Worm (Caenorhabditis elegans) whole organism, late embryonic: ENCODE measurements around the gene mel-32.

Source experiments
- C08G9.2 ChIP-seq: sonication (generic microtip); optimal IDR thresholded peaks from 2 replicates; lab custom pipeline; 2016; ENCODE audit warnings: mild to moderate bottlenecking, missing genetic modification characterization, moderate library complexity, missing compliant biosample characterization
- F13H6.1 ChIP-seq: sonication (generic microtip); optimal IDR thresholded peaks from 2 replicates; lab custom pipeline; 2016; ENCODE audit warnings: missing genetic modification characterization, missing compliant biosample characterization
- K02D7.2 ChIP-seq: sonication (generic microtip); optimal IDR thresholded peaks from 2 replicates; lab custom pipeline; 2017; ENCODE audit warnings: mild to moderate bottlenecking, missing genetic modification characterization, missing compliant biosample characterization
- K09A11.1 ChIP-seq: sonication (generic microtip); optimal IDR thresholded peaks from 2 replicates; lab custom pipeline; 2017; ENCODE audit warnings: antibody characterized with exemption, mild to moderate bottlenecking, missing genetic modification characterization, missing compliant biosample characterization; ENCODE audit not compliant: insufficient read depth
- Y22D7AL.16 ChIP-seq: sonication (generic microtip); optimal IDR thresholded peaks from 2 replicates; lab custom pipeline; 2016; ENCODE audit warnings: missing genetic modification characterization, missing compliant biosample characterization
- ahr-1 ChIP-seq: sonication (generic microtip); optimal IDR thresholded peaks from 2 replicates; lab custom pipeline; 2016; ENCODE audit warnings: missing genetic modification characterization, missing compliant biosample characterization
- ceh-18 ChIP-seq: sonication (generic microtip); optimal IDR thresholded peaks from 2 replicates; lab custom pipeline; 2016; ENCODE audit warnings: missing genetic modification characterization, missing compliant biosample characterization
- ceh-19 ChIP-seq: fragments of 200-800 bp; sonication (Bioruptor generic); optimal IDR thresholded peaks from 2 replicates; lab custom pipeline; 2018; ENCODE audit warnings: mild to moderate bottlenecking, missing genetic modification characterization, missing compliant biosample characterization
- ceh-22 ChIP-seq: sonication (generic microtip); optimal IDR thresholded peaks from 2 replicates; lab custom pipeline; 2017; ENCODE audit warnings: missing biosample characterization, missing genetic modification characterization
- ceh-24 ChIP-seq: sonication (generic microtip); optimal IDR thresholded peaks from 2 replicates; lab custom pipeline; 2016; ENCODE audit warnings: mild to moderate bottlenecking, missing genetic modification characterization, missing compliant biosample characterization
- ceh-31 ChIP-seq: sonication (generic microtip); optimal IDR thresholded peaks from 2 replicates; lab custom pipeline; 2016; ENCODE audit warnings: missing genetic modification characterization, missing compliant biosample characterization
- ceh-34 ChIP-seq: sonication (generic microtip); optimal IDR thresholded peaks from 2 replicates; lab custom pipeline; 2016; ENCODE audit warnings: mild to moderate bottlenecking, missing genetic modification characterization, missing compliant biosample characterization
- ceh-48 ChIP-seq: sonication (generic microtip); optimal IDR thresholded peaks from 2 replicates; lab custom pipeline; 2016; ENCODE audit warnings: missing genetic modification characterization, inconsistent platforms, missing compliant biosample characterization
- dmd-4 ChIP-seq: sonication (generic microtip); optimal IDR thresholded peaks from 2 replicates; lab custom pipeline; 2016; ENCODE audit warnings: borderline replicate concordance, missing genetic modification characterization, missing compliant biosample characterization
- dve-1 ChIP-seq: sonication (generic microtip); optimal IDR thresholded peaks from 2 replicates; lab custom pipeline; 2017; ENCODE audit warnings: antibody characterized with exemption, mild to moderate bottlenecking, missing genetic modification characterization, missing compliant biosample characterization
- elt-2 ChIP-seq: sonication (generic microtip); optimal IDR thresholded peaks from 2 replicates; lab custom pipeline; 2016; ENCODE audit warnings: missing genetic modification reagents, missing genetic modification characterization, missing compliant biosample characterization
- fax-1 ChIP-seq: sonication (generic microtip); optimal IDR thresholded peaks from 2 replicates; lab custom pipeline; 2016; ENCODE audit warnings: missing genotype, missing genetic modification characterization, missing compliant biosample characterization
- hlh-13 ChIP-seq: fragments of 200-800 bp; sonication (Bioruptor generic); optimal IDR thresholded peaks from 2 replicates; lab custom pipeline; 2018; ENCODE audit warnings: mild to moderate bottlenecking, missing genetic modification characterization, missing compliant biosample characterization
- hlh-30 ChIP-seq: sonication (generic microtip); optimal IDR thresholded peaks from 2 replicates; lab custom pipeline; 2017; ENCODE audit warnings: antibody characterized with exemption, missing genetic modification characterization, missing compliant biosample characterization; ENCODE audit not compliant: insufficient read depth
- hlh-8 ChIP-seq: sonication (generic microtip); optimal IDR thresholded peaks from 2 replicates; lab custom pipeline; 2016; ENCODE audit warnings: missing genotype, missing genetic modification characterization, missing compliant biosample characterization
- lim-6 ChIP-seq: sonication (generic microtip); optimal IDR thresholded peaks from 2 replicates; lab custom pipeline; 2016; ENCODE audit warnings: missing genetic modification characterization, missing compliant biosample characterization
- lin-11 ChIP-seq: fragments of 200-800 bp; sonication (Bioruptor generic); optimal IDR thresholded peaks from 2 replicates; lab custom pipeline; 2018; ENCODE audit warnings: mild to moderate bottlenecking, missing genetic modification characterization, missing compliant biosample characterization
- madf-2 ChIP-seq: sonication (generic microtip); optimal IDR thresholded peaks from 2 replicates; lab custom pipeline; 2017; ENCODE audit warnings: missing genetic modification characterization, missing compliant biosample characterization
- nfya-1 ChIP-seq: sonication (generic microtip); optimal IDR thresholded peaks from 2 replicates; lab custom pipeline; 2017; ENCODE audit warnings: missing genetic modification characterization, mild to moderate bottlenecking, missing compliant biosample characterization, antibody characterized with exemption, moderate library complexity
- nhr-11 ChIP-seq: fragments of 150-350 bp; optimal IDR thresholded peaks from 2 replicates; lab custom pipeline; 2014; ENCODE audit warnings: missing biosample characterization, missing genetic modification characterization
- npax-4 ChIP-seq: sonication (generic microtip); optimal IDR thresholded peaks from 2 replicates; lab custom pipeline; 2016; ENCODE audit warnings: missing genetic modification characterization, missing compliant biosample characterization
- odd-2 ChIP-seq: sonication (generic microtip); optimal IDR thresholded peaks from 2 replicates; lab custom pipeline; 2017; ENCODE audit warnings: antibody characterized with exemption, mild to moderate bottlenecking, missing genetic modification characterization, missing compliant biosample characterization
- pat-9 ChIP-seq: fragments of 200-800 bp; sonication (Bioruptor generic); optimal IDR thresholded peaks from 2 replicates; lab custom pipeline; 2018; ENCODE audit warnings: mild to moderate bottlenecking, missing genetic modification characterization, moderate library complexity, missing compliant biosample characterization
- pqm-1 ChIP-seq: sonication (generic microtip); optimal IDR thresholded peaks from 2 replicates; lab custom pipeline; 2016; ENCODE audit warnings: missing genetic modification characterization, missing compliant biosample characterization
- pros-1 ChIP-seq: fragments of 150-350 bp; optimal IDR thresholded peaks from 2 replicates; lab custom pipeline; 2014; ENCODE audit warnings: missing biosample characterization, missing genetic modification reagents, missing genetic modification characterization
- ref-2 ChIP-seq: sonication (generic microtip); optimal IDR thresholded peaks from 2 replicates; lab custom pipeline; 2016; ENCODE audit warnings: missing genetic modification characterization, missing compliant biosample characterization
- sox-2 ChIP-seq: fragments of 200-800 bp; sonication (Bioruptor generic); IDR thresholded peaks from 2 replicates; pipeline ENCODE4 v1.3.6; 2022; ENCODE audit warnings: missing genetic modification reagents, missing genetic modification characterization, missing compliant biosample characterization
- sox-4 ChIP-seq: sonication (generic microtip); optimal IDR thresholded peaks from 2 replicates; lab custom pipeline; 2017; ENCODE audit warnings: mild to moderate bottlenecking, missing genetic modification characterization, inconsistent platforms, missing compliant biosample characterization
- syd-9 ChIP-seq: sonication (generic microtip); optimal IDR thresholded peaks from 2 replicates; lab custom pipeline; 2016; ENCODE audit warnings: mild to moderate bottlenecking, missing genetic modification characterization, moderate library complexity, missing compliant biosample characterization
- tbx-2 ChIP-seq: sonication (generic microtip); optimal IDR thresholded peaks from 2 replicates; lab custom pipeline; 2016; ENCODE audit warnings: missing genetic modification characterization, missing compliant biosample characterization
- unc-55 ChIP-seq: sonication (generic microtip); optimal IDR thresholded peaks from 2 replicates; lab custom pipeline; 2017; ENCODE audit warnings: missing biosample characterization, missing genetic modification reagents, missing genetic modification characterization
- unc-86 ChIP-seq: sonication (generic microtip); optimal IDR thresholded peaks from 2 replicates; lab custom pipeline; 2016; ENCODE audit warnings: missing genetic modification characterization, missing compliant biosample characterization
- ztf-16 ChIP-seq: sonication (generic microtip); optimal IDR thresholded peaks from 2 replicates; lab custom pipeline; 2017; ENCODE audit warnings: missing genetic modification characterization, missing compliant biosample characterization

mel-32 gene

DNA sequence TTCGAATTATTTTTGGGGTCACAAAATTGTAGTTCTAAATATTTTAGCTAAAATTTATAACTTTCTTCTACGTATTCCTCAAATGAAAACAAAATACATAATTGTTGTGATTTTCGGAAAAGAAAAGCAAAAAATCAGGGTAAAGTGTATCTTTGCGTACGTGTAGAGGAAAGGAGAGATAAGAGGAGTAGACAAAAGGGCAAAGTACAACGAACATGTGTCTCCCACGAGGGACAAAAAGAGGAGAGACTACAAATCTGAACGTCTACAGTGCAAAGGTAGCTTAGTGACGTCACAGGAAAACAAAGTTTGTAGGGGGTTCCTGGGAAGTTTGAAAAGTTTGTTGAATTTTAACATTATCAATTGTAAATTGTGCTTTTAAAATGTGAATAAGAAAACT lies 4.7 kb upstream of the mel-32 start:
- no peak for TF ChIP-seq pat-9 (tag; lab: Kevin White, UChicago)
- peak; percentile 39 for TF ChIP-seq elt-2 (tag; lab: Kevin White, UChicago)
- peak; percentile 18 for TF ChIP-seq hlh-30
- TF ChIP-seq ceh-48 = no peak

ce11 chrIII:6446807-6447206 lies 4.0 kb upstream of the mel-32 start, which contains the start of gene let-721:
TSS of gene let-721 (minus strand) at chrIII:6446907.
- TF ChIP-seq odd-2 (tag; lab: Kevin White, UChicago) (no peak), ceh-48 (no peak), hlh-8 (no peak), hlh-13 (GFP tag; lab: Kevin White, UChicago) (no peak), pat-9 (tag; lab: Kevin White, UChicago) (no peak), elt-2 (tag; lab: Kevin White, UChicago) (no peak), tbx-2 (tag; lab: Kevin White, UChicago) (no peak), unc-86 (no peak), nfya-1 (no peak), syd-9 (tag; lab: Kevin White, UChicago) (no peak), ceh-18 (tag; lab: Kevin White, UChicago) (no peak), lin-11 (no peak), dve-1 (tag; lab: Kevin White, UChicago) (no peak), K02D7.2 (tag; lab: Kevin White, UChicago) (no peak), C08G9.2 (tag; lab: Kevin White, UChicago) (no peak), npax-4 (no peak), sox-4 (no peak), ceh-31 (tag; lab: Kevin White, UChicago) (no peak), nhr-11 (no peak), pqm-1 (tag; lab: Kevin White, UChicago) (no peak)

DNA sequence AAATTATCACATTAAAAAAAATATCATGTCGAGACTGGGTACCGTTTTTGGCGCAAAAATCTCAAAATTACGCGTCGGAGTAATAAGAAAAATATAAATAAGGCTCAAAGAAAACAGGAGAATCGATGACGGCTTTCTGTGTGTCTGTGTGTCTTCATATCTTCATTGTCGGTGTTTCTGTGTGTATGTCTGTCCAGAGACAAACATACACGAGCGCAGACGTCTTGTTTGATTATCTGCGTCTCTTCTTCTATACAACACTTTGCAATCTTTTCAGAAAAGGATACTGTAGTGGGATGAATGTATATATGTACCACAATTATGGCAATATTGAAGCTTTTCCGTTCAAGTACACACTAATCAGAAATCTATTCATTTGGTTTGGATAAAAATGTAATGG lies 1.5 kb upstream of the mel-32 start, which contains the start of gene C05D11.13:
Gene C05D11.13, minus strand, starts transcription at position 252 of the 400 bp plus-strand sequence.
- TF ChIP-seq unc-55 (peak; percentile 41), nfya-1 (peak; percentile 6), K02D7.2 (tag; lab: Kevin White, UChicago) (no peak), madf-2 (no peak), elt-2 (tag; lab: Kevin White, UChicago) (peak; percentile 30), tbx-2 (tag; lab: Kevin White, UChicago) (peak; percentile 16), unc-86 (peak; percentile 4), sox-2 (GFP tag; lab: Robert Waterston, UW) (no peak), ref-2 (tag; lab: Kevin White, UChicago) (peak; percentile 28), K09A11.1 (tag; lab: Kevin White, UChicago) (no peak)

DNA sequence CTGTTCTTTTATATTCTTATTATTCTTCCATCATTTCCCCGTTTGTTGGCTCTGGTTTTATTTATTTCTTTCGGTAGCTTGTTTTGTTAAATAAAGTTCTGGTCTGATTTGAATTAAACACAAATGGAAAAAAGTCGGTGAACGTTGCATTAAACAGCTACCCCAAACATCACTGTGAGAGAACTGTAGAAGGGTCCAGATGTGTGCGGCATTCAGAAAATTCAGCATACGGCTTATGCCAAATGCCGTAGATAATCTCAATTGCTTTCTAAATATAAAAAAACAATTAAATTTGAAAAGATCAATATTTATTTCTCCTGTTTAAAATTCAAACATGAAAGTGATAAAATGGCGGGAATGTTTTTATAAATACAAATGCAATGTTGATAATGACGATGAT lies 2.9 kb downstream of the mel-32 start:
- TF ChIP-seq ceh-22 (no peak), ceh-24 (no peak), F13H6.1 (tag; lab: Kevin White, UChicago) (no peak), ceh-19 (no peak), ceh-34 (tag; lab: Kevin White, UChicago) (no peak), lim-6 (no peak), fax-1 (tag; lab: Kevin White, UChicago) (no peak), pros-1 (tag; lab: Kevin White, UChicago) (no peak), hlh-13 (GFP tag; lab: Kevin White, UChicago) (no peak), ztf-16 (tag; lab: Kevin White, UChicago) (no peak), Y22D7AL.16 (no peak), dmd-4 (tag; lab: Kevin White, UChicago) (no peak), ahr-1 (tag; lab: Kevin White, UChicago) (no peak), unc-86 (no peak), unc-55 (no peak)
